Worm (Caenorhabditis elegans) whole organism, L4 larva: Measurements from ENCODE around the gene glb-16.
A peak's percentile ranks its signal among the peaks of the same experiment; 100 is the strongest.

Experiments used
- Y105C5A.15 ChIP-seq: fragments of 200-800 bp; sonication (Bioruptor generic); IDR thresholded peaks from 2 replicates; pipeline ENCODE4 v1.3.6; 2022; ENCODE audit warnings: missing genetic modification characterization, missing compliant biosample characterization
- ZK337.2 ChIP-seq: fragments of 200-800 bp; sonication (Bioruptor generic); IDR thresholded peaks from 2 replicates; pipeline ENCODE4 v1.3.6; 2022; ENCODE audit warnings: missing genetic modification reagents, missing genetic modification characterization, missing compliant biosample characterization
- aha-1 ChIP-seq: fragments of 150-350 bp; peaks from one replicate; lab custom pipeline; 2014; ENCODE audit warnings: missing biosample characterization, missing genetic modification characterization
- ceh-32 ChIP-seq: sonication (generic microtip); optimal IDR thresholded peaks from 2 replicates; lab custom pipeline; 2016; ENCODE audit warnings: mild to moderate bottlenecking, missing genetic modification characterization, missing compliant biosample characterization; ENCODE audit not compliant: poor library complexity
- ceh-62 ChIP-seq: sonication (generic microtip); optimal IDR thresholded peaks from 2 replicates; lab custom pipeline; 2017; ENCODE audit warnings: missing biosample characterization, missing genetic modification characterization
- daf-16 ChIP-seq, 3 experiments: sonication (generic microtip); optimal IDR thresholded peaks; 2 replicates each; lab custom pipeline; 2016 to 2017; ENCODE audit warnings: missing genetic modification characterization in 3 of 3, missing genetic modification reagents in 3 of 3, mild to moderate bottlenecking in 2 of 3, missing compliant biosample characterization in 2 of 3, missing biosample characterization in 1 of 3, moderate library complexity in 1 of 3
- dmd-6 ChIP-seq: fragments of 200-800 bp; sonication (Bioruptor generic); IDR thresholded peaks from 2 replicates; pipeline ENCODE4 v1.3.6; 2022; ENCODE audit warnings: missing genetic modification reagents, missing genetic modification characterization, missing compliant biosample characterization
- dve-1 ChIP-seq: sonication (generic microtip); optimal IDR thresholded peaks from 2 replicates; lab custom pipeline; 2017; ENCODE audit warnings: antibody characterized with exemption, mild to moderate bottlenecking, missing genetic modification characterization, missing compliant biosample characterization; ENCODE audit not compliant: insufficient read depth
- egl-27 ChIP-seq: sonication (generic microtip); optimal IDR thresholded peaks from 3 replicates; lab custom pipeline; 2017; ENCODE audit warnings: missing biosample characterization, missing genetic modification reagents, missing genetic modification characterization
- hlh-11 ChIP-seq: fragments of 200-800 bp; sonication (Bioruptor generic); optimal IDR thresholded peaks from 2 replicates; lab custom pipeline; 2018; ENCODE audit warnings: mild to moderate bottlenecking, missing genetic modification characterization, missing compliant biosample characterization
- hlh-30 ChIP-seq: sonication (generic microtip); optimal IDR thresholded peaks from 2 replicates; lab custom pipeline; 2017; ENCODE audit warnings: antibody characterized with exemption, mild to moderate bottlenecking, missing genetic modification characterization, missing compliant biosample characterization; ENCODE audit not compliant: insufficient read depth
- hmg-1.1 ChIP-seq: fragments of 200-800 bp; sonication (Bioruptor generic); IDR thresholded peaks from 2 replicates; pipeline ENCODE4 v1.3.6; 2022; ENCODE audit warnings: missing genetic modification reagents, missing genetic modification characterization, missing compliant biosample characterization
- lsy-2 ChIP-seq, 2 experiments: fragments of 150-350 bp in 1 of 2; sonication (generic microtip) in 1 of 2; optimal IDR thresholded peaks; 2 replicates each; lab custom pipeline; 2014 to 2017; ENCODE audit warnings: missing biosample characterization in 2 of 2, missing genetic modification characterization in 2 of 2
- madf-5 ChIP-seq, 2 experiments: fragments of 200-800 bp; sonication (Bioruptor generic); IDR thresholded peaks; 2 replicates each; pipeline ENCODE4 v1.3.6; 2022; ENCODE audit warnings: missing compliant biosample characterization in 2 of 2, missing genetic modification characterization in 2 of 2
- madf-9 ChIP-seq: fragments of 200-800 bp; sonication (Bioruptor generic); conservative IDR thresholded peaks from 2 replicates; pipeline ENCODE4 v1.3.6; 2022; ENCODE audit warnings: missing genetic modification reagents, missing genetic modification characterization, missing compliant biosample characterization
- mdl-1 ChIP-seq, 2 experiments: fragments of 150-350 bp in 1 of 2; sonication (generic microtip) in 1 of 2; optimal IDR thresholded peaks; 2 replicates each; lab custom pipeline; 2014 to 2017; ENCODE audit warnings: missing biosample characterization in 2 of 2, missing genetic modification characterization in 2 of 2
- mdt-29 ChIP-seq: fragments of 200-800 bp; sonication (Bioruptor generic); IDR thresholded peaks from 2 replicates; pipeline ENCODE4 v1.3.6; 2022; ENCODE audit warnings: missing genetic modification reagents, missing genetic modification characterization, missing compliant biosample characterization
- mep-1 ChIP-seq: fragments of 150-350 bp; sonication (generic microtip); optimal IDR thresholded peaks from 3 replicates; lab custom pipeline; 2014; ENCODE audit warnings: missing biosample characterization, missing genetic modification characterization
- mxl-3 ChIP-seq: fragments of 200-800 bp; sonication (Bioruptor generic); optimal IDR thresholded peaks from 2 replicates; lab custom pipeline; 2018; ENCODE audit warnings: mild to moderate bottlenecking, missing genetic modification characterization, missing compliant biosample characterization
- nhr-28 ChIP-seq: fragments of 150-350 bp; optimal IDR thresholded peaks from 2 replicates; lab custom pipeline; 2014; ENCODE audit warnings: missing biosample characterization, missing genetic modification characterization
- nhr-48 ChIP-seq: sonication (generic microtip); optimal IDR thresholded peaks from 2 replicates; lab custom pipeline; 2016; ENCODE audit warnings: mild to moderate bottlenecking, missing genetic modification characterization, missing compliant biosample characterization
- nhr-6 ChIP-seq: fragments of 150-350 bp; optimal IDR thresholded peaks from 2 replicates; lab custom pipeline; 2014; ENCODE audit warnings: missing biosample characterization, missing genetic modification characterization
- pha-4 ChIP-seq, 2 experiments: fragments of 150-350 bp in 1 of 2; fragments of 200-800 bp in 1 of 2; sonication (Bioruptor generic) in 1 of 2; IDR thresholded peaks in 1 of 2; optimal IDR thresholded peaks in 1 of 2; 2 replicates each; pipeline versions ENCODE4 v1.3.6 to Lab custom; 2014 to 2022; ENCODE audit warnings: missing genetic modification characterization in 2 of 2, missing genetic modification reagents in 2 of 2, missing biosample characterization in 1 of 2, missing compliant biosample characterization in 1 of 2
- php-3 ChIP-seq: fragments of 200-800 bp; sonication (Bioruptor generic); IDR thresholded peaks from 2 replicates; pipeline ENCODE4 v1.3.6; 2022; ENCODE audit warnings: missing genetic modification reagents, missing genetic modification characterization, missing compliant biosample characterization
- pqm-1 ChIP-seq: sonication (generic microtip); optimal IDR thresholded peaks from 2 replicates; lab custom pipeline; 2017; ENCODE audit warnings: missing biosample characterization, missing genetic modification characterization
- saeg-2 ChIP-seq: fragments of 200-800 bp; sonication (Bioruptor generic); IDR thresholded peaks from 2 replicates; pipeline ENCODE4 v1.3.6; 2022; ENCODE audit warnings: missing genetic modification reagents, missing genetic modification characterization, missing compliant biosample characterization
- tra-1 ChIP-seq: fragments of 200-800 bp; sonication (Bioruptor generic); IDR thresholded peaks from 2 replicates; pipeline ENCODE4 v1.3.6; 2022; ENCODE audit warnings: missing genetic modification reagents, missing genetic modification characterization, missing compliant biosample characterization
- unc-62 ChIP-seq, 3 experiments: fragments of 150-350 bp in 1 of 3; sonication (generic microtip); optimal IDR thresholded peaks in 2 of 3; peaks in 1 of 3; 1 replicate in 1 of 3; 2 replicates in 2 of 3; lab custom pipeline; 2014 to 2017; ENCODE audit warnings: missing biosample characterization in 3 of 3, missing genetic modification characterization in 3 of 3, missing genetic modification reagents in 3 of 3, missing genotype in 1 of 3
- vab-7 ChIP-seq: fragments of 200-800 bp; sonication (Bioruptor generic); IDR thresholded peaks from 2 replicates; pipeline ENCODE4 v1.3.6; 2022; ENCODE audit warnings: missing genetic modification reagents, missing genetic modification characterization, missing compliant biosample characterization
- zfp-2 ChIP-seq: sonication (generic microtip); optimal IDR thresholded peaks from 2 replicates; lab custom pipeline; 2016; ENCODE audit warnings: mild to moderate bottlenecking, missing genetic modification characterization, missing compliant biosample characterization
- zfp-3 ChIP-seq: fragments of 200-800 bp; sonication (Bioruptor generic); conservative IDR thresholded peaks from 2 replicates; pipeline ENCODE4 v1.3.6; 2022; ENCODE audit warnings: missing genetic modification reagents, missing genetic modification characterization, missing compliant biosample characterization
- ztf-7 ChIP-seq: fragments of 150-350 bp; optimal IDR thresholded peaks from 2 replicates; lab custom pipeline; 2014; ENCODE audit warnings: missing biosample characterization, missing genetic modification characterization

glb-16 gene

ce11 chrX:7583930-7584329 is 44.0 kb upstream of the glb-16 start:
- TF ChIP-seq zfp-2 (tag; lab: Kevin White, UChicago) (no peak), egl-27 (tag; lab: Kevin White, UChicago) (no peak), unc-62 (GFP tag; optimal IDR thresholded peaks at IDR 0.05 in 1 of 2; lab: Kevin White, UChicago) (peak in 1 of 2 experiments; percentile 95), unc-62 (tag; optimal IDR thresholded peaks at IDR 0.05; lab: Kevin White, UChicago) (no peak)

- TF ChIP-seq unc-62 (GFP tag; optimal IDR thresholded peaks at IDR 0.05 in 1 of 2; lab: Kevin White, UChicago), result peak in 1 of 2 experiments; percentile 91
- no peak for TF ChIP-seq unc-62 (tag; optimal IDR thresholded peaks at IDR 0.05; lab: Kevin White, UChicago)
- no peak for TF ChIP-seq madf-5 (GFP tag; IDR thresholded peaks at IDR 0.05; lab: Robert Waterston, UW)
- TF ChIP-seq, all 104 proteins: peak for 1
Measured at ce11 chrX:7582223-7582622, 42.3 kb upstream of the glb-16 start.

- TF ChIP-seq mdl-1 (tag; optimal IDR thresholded peaks at IDR 0.05; lab: Kevin White, UChicago) (peak in 1 of 2 experiments; percentile 83), saeg-2 (GFP tag; lab: Robert Waterston, UW) (no peak), madf-9 (GFP tag; lab: Robert Waterston, UW) (no peak), aha-1 (tag; lab: Kevin White, UChicago) (peak; percentile 94), mxl-3 (GFP tag; lab: Kevin White, UChicago) (peak; percentile 69), zfp-3 (GFP tag; lab: Robert Waterston, UW) (peak; percentile 58; the same call in 1 of the 2 replicates), pqm-1 (tag; lab: Kevin White, UChicago) (peak; percentile 88), hlh-30 (peak; percentile 47), mep-1 (tag; lab: Kevin White, UChicago) (peak; percentile 32), nhr-28 (tag; lab: Kevin White, UChicago) (peak; percentile 85), hlh-11 (peak; percentile 75), dve-1 (tag; lab: Kevin White, UChicago) (peak; percentile 45), dmd-6 (GFP tag; lab: Robert Waterston, UW) (peak; percentile 96), tra-1 (GFP tag; lab: Robert Waterston, UW) (peak; percentile 81), daf-16 (GFP tag; optimal IDR thresholded peaks at IDR 0.05; lab: Kevin White, UChicago) (no peak), daf-16 (tag; optimal IDR thresholded peaks at IDR 0.05; lab: Kevin White, UChicago) (peak; percentile 57), ceh-62 (no peak), ceh-32 (tag; lab: Kevin White, UChicago) (no peak), lsy-2 (tag; optimal IDR thresholded peaks at IDR 0.05; lab: Kevin White, UChicago) (peak in 1 of 2 experiments; percentile 30), hmg-1.1 (GFP tag; lab: Robert Waterston, UW) (0 out of 2 replicates have a peak, but pooled peaks have one; percentile 12), mdt-29 (GFP tag; lab: Robert Waterston, UW) (peak; percentile 73), php-3 (0 out of 2 replicates have a peak, but pooled peaks have one; percentile 49), pha-4 (GFP tag; IDR thresholded peaks at IDR 0.05; lab: Robert Waterston, UW) (peak; percentile 48; the same call in 1 of the 2 replicates), pha-4 (tag; optimal IDR thresholded peaks at IDR 0.05; lab: Kevin White, UChicago) (no peak), vab-7 (GFP tag; lab: Robert Waterston, UW) (no peak)
Measured at ce11 chrX:7578308-7578707, 38.4 kb upstream of the glb-16 start.

ce11 chrX:7577458-7578158 is 37.7 kb upstream of the glb-16 start:
- TF ChIP-seq mdl-1 (tag; optimal IDR thresholded peaks at IDR 0.05; lab: Kevin White, UChicago) (peak in 1 of 2 experiments; percentile 46), mep-1 (tag; lab: Kevin White, UChicago) (peak; percentile 68), nhr-48 (no peak), daf-16 (GFP tag; optimal IDR thresholded peaks at IDR 0.05; lab: Kevin White, UChicago) (peak in 1 of 2 experiments; percentile 19), daf-16 (tag; optimal IDR thresholded peaks at IDR 0.05; lab: Kevin White, UChicago) (no peak), nhr-28 (tag; lab: Kevin White, UChicago) (peak; percentile 48), Y105C5A.15 (no peak), dmd-6 (GFP tag; lab: Robert Waterston, UW) (0 out of 2 replicates have a peak, but pooled peaks have one; percentile 22), ztf-7 (tag; lab: Kevin White, UChicago) (peak; percentile 13), unc-62 (GFP tag; optimal IDR thresholded peaks at IDR 0.05 in 1 of 2; lab: Kevin White, UChicago) (peak in 1 of 2 experiments; percentile 28), unc-62 (tag; optimal IDR thresholded peaks at IDR 0.05; lab: Kevin White, UChicago) (no peak), nhr-6 (peak; percentile 35), ZK337.2 (no peak), hlh-30 (peak; percentile 38), hlh-11 (peak; percentile 58)
